Worm (Caenorhabditis elegans) whole organism, L3 larva: ENCODE data around the gene F25H9.6.

Experiments used
- R02D3.7 ChIP-seq: fragments of 150-350 bp; optimal IDR thresholded peaks from 2 replicates; lab custom pipeline; 2014; ENCODE audit warnings: missing biosample characterization, missing genetic modification characterization
- ZK546.5 ChIP-seq: sonication (generic microtip); optimal IDR thresholded peaks from 2 replicates; lab custom pipeline; 2017; ENCODE audit warnings: missing biosample characterization, missing genetic modification characterization
- aly-2 ChIP-seq: fragments of 150-350 bp; optimal IDR thresholded peaks from 2 replicates; lab custom pipeline; 2014; ENCODE audit warnings: missing biosample characterization, missing genetic modification characterization
- ama-1 ChIP-seq: fragments of 150-350 bp; optimal IDR thresholded peaks from 2 replicates; lab custom pipeline; 2018
- ceh-16 ChIP-seq: sonication (generic microtip); optimal IDR thresholded peaks from 2 replicates; lab custom pipeline; 2017; ENCODE audit warnings: missing biosample characterization, missing genetic modification characterization
- ceh-82 ChIP-seq: fragments of 150-350 bp; optimal IDR thresholded peaks from 2 replicates; lab custom pipeline; 2014; ENCODE audit warnings: missing biosample characterization, missing genetic modification characterization
- ceh-9 ChIP-seq: sonication (generic microtip); optimal IDR thresholded peaks from 2 replicates; lab custom pipeline; 2018; ENCODE audit warnings: missing biosample characterization, missing genetic modification characterization
- daf-12 ChIP-seq: fragments of 150-350 bp; optimal IDR thresholded peaks from 2 replicates; lab custom pipeline; 2014; ENCODE audit warnings: missing biosample characterization, missing genetic modification reagents, missing genetic modification characterization
- egl-5 ChIP-seq: fragments of 150-350 bp; optimal IDR thresholded peaks from 2 replicates; lab custom pipeline; 2017; ENCODE audit warnings: missing biosample characterization, missing genetic modification reagents, missing genetic modification characterization, inconsistent platforms
- elt-1 ChIP-seq: fragments of 150-350 bp; optimal IDR thresholded peaks from 2 replicates; lab custom pipeline; 2014; ENCODE audit warnings: missing biosample characterization, missing genetic modification characterization
- elt-3 ChIP-seq, 3 experiments: fragments of 150-350 bp in 1 of 3; sonication (generic microtip) in 2 of 3; optimal IDR thresholded peaks; 2 replicates in 2 of 3; 4 replicates in 1 of 3; lab custom pipeline; 2014 to 2017; ENCODE audit warnings: missing biosample characterization in 3 of 3, missing genetic modification characterization in 3 of 3
- fkh-2 ChIP-seq: fragments of 150-350 bp; optimal IDR thresholded peaks from 2 replicates; lab custom pipeline; 2014; ENCODE audit warnings: missing biosample characterization, missing genetic modification reagents, missing genetic modification characterization
- fos-1 ChIP-seq: fragments of 150-350 bp; optimal IDR thresholded peaks from 2 replicates; lab custom pipeline; 2014; ENCODE audit warnings: missing biosample characterization, missing genetic modification characterization
- hmg-11 ChIP-seq: sonication (generic microtip); optimal IDR thresholded peaks from 2 replicates; lab custom pipeline; 2016; ENCODE audit warnings: missing genetic modification characterization, missing compliant biosample characterization
- lin-15B ChIP-seq: fragments of 150-350 bp; optimal IDR thresholded peaks from 2 replicates; lab custom pipeline; 2014; ENCODE audit warnings: missing biosample characterization, missing genetic modification characterization
- mdl-1 ChIP-seq: fragments of 150-350 bp; optimal IDR thresholded peaks from 2 replicates; lab custom pipeline; 2014; ENCODE audit warnings: missing biosample characterization, missing genetic modification characterization
- nfya-1 ChIP-seq: sonication (generic microtip); optimal IDR thresholded peaks from 2 replicates; lab custom pipeline; 2017; ENCODE audit warnings: missing genetic modification characterization, mild to moderate bottlenecking, missing compliant biosample characterization, antibody characterized with exemption, moderate library complexity; ENCODE audit not compliant: insufficient read depth
- nhr-11 ChIP-seq: fragments of 150-350 bp; optimal IDR thresholded peaks from 2 replicates; lab custom pipeline; 2014; ENCODE audit warnings: missing biosample characterization, missing genetic modification characterization
- nhr-12 ChIP-seq: fragments of 150-350 bp; optimal IDR thresholded peaks from 2 replicates; lab custom pipeline; 2014; ENCODE audit warnings: missing biosample characterization, missing genetic modification characterization
- nhr-23 ChIP-seq: fragments of 150-350 bp; optimal IDR thresholded peaks from 2 replicates; lab custom pipeline; 2014; ENCODE audit warnings: missing biosample characterization, missing genetic modification reagents, missing genetic modification characterization
- nhr-237 ChIP-seq: fragments of 150-350 bp; optimal IDR thresholded peaks from 2 replicates; lab custom pipeline; 2014; ENCODE audit warnings: missing biosample characterization, missing genetic modification characterization
- nhr-25 ChIP-seq: sonication (generic microtip); optimal IDR thresholded peaks from 2 replicates; lab custom pipeline; 2017; ENCODE audit warnings: missing biosample characterization, missing genetic modification characterization
- nhr-28 ChIP-seq: fragments of 150-350 bp; optimal IDR thresholded peaks from 2 replicates; lab custom pipeline; 2014; ENCODE audit warnings: missing biosample characterization, missing genetic modification characterization
- nhr-43 ChIP-seq: sonication (generic microtip); optimal IDR thresholded peaks from 2 replicates; lab custom pipeline; 2016; ENCODE audit warnings: mild to moderate bottlenecking, missing genetic modification characterization, missing compliant biosample characterization; ENCODE audit not compliant: poor library complexity, severe bottlenecking
- nhr-67 ChIP-seq: fragments of 150-350 bp; optimal IDR thresholded peaks from 2 replicates; lab custom pipeline; 2014; ENCODE audit warnings: missing biosample characterization, missing genetic modification characterization
- nhr-77 ChIP-seq: fragments of 150-350 bp; optimal IDR thresholded peaks from 2 replicates; lab custom pipeline; 2014; ENCODE audit warnings: missing biosample characterization, missing genetic modification characterization
- pha-4 ChIP-seq: fragments of 150-350 bp; optimal IDR thresholded peaks from 2 replicates; lab custom pipeline; 2014; ENCODE audit warnings: missing biosample characterization, missing genetic modification reagents, missing genetic modification characterization
- pqm-1 ChIP-seq: fragments of 150-350 bp; optimal IDR thresholded peaks from 2 replicates; lab custom pipeline; 2017; ENCODE audit warnings: missing biosample characterization, missing genetic modification characterization, inconsistent platforms
- tbx-2 ChIP-seq: sonication (generic microtip); optimal IDR thresholded peaks from 2 replicates; lab custom pipeline; 2016; ENCODE audit warnings: mild to moderate bottlenecking, missing genetic modification characterization, missing compliant biosample characterization
- zag-1 ChIP-seq: fragments of 150-350 bp; optimal IDR thresholded peaks from 2 replicates; lab custom pipeline; 2014; ENCODE audit warnings: missing biosample characterization, missing genetic modification characterization
- ztf-11 ChIP-seq: fragments of 150-350 bp; optimal IDR thresholded peaks from 2 replicates; lab custom pipeline; 2014; ENCODE audit warnings: missing biosample characterization, missing genetic modification characterization
- ztf-4 ChIP-seq: fragments of 150-350 bp; optimal IDR thresholded peaks from 2 replicates; lab custom pipeline; 2014; ENCODE audit warnings: missing biosample characterization, missing genetic modification characterization

F25H9.6 gene

DNA sequence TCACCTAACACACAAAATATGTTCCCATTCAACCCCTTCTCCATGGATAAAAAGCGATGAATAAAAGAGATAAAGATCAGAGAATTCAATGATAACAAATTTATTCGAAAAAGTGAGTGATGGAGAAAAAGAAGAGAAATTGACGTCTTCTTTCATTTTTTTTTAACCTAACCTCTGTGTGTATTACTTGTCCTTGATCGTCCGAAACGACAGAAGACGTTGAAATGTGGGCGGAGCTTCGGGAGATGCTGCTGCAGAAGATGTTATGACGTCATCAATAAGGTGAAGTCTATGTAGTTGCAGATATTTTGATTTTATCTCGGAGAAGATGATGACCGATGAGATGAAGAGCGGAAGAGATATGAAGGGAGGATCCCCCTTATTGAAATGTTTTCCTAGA is 21.7 kb upstream of the F25H9.6 start, which contains the start of gene T10G3.3:
TSS of gene T10G3.3 (minus strand) at position 370 of the 400 bp plus-strand sequence.
- peak; percentile 69 for TF ChIP-seq nhr-25
- TF ChIP-seq ceh-9 (tag; lab: Kevin White, UChicago) = no peak
- TF ChIP-seq elt-1 (tag; lab: Kevin White, UChicago) = peak; percentile 90
- no peak for TF ChIP-seq hmg-11 (tag; lab: Kevin White, UChicago)
- no peak for TF ChIP-seq mdl-1
- peak; percentile 39 for TF ChIP-seq nhr-23 (tag; lab: Kevin White, UChicago)
- TF ChIP-seq daf-12 (tag; lab: Kevin White, UChicago) = no peak
- TF ChIP-seq ceh-82 (tag; lab: Kevin White, UChicago) = no peak
- TF ChIP-seq nhr-43 = peak; percentile 2

DNA sequence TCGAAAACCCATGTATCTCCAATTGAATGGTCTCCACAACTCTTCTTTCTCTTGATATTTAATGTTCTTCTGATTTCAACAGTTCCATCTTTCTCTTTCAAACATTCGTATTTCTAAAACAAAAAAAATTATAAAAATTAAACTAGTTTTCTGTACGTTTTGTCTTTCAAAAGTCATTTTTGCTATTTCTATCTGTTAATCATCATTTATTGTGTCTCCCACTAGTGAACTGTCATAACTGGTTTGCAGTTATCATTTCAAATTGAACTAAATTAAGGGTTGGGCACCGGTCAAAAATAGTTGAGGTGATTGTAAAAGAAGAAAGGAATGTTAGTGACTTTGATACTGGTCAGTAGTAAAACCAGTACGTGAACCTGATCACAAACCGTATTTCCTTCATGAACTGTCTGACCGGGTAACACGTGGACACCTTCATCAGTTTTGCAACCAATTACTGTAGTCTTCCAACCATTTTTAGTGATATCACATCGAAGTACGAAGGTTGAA is 20.2 kb upstream of the F25H9.6 start:
- TF ChIP-seq elt-3 (tag; optimal IDR thresholded peaks at IDR 0.05; lab: Kevin White, UChicago) = peak in 1 of 3 experiments; percentile 30
- TF ChIP-seq elt-1 (tag; lab: Kevin White, UChicago) = no peak

- TF ChIP-seq ztf-4 (tag; lab: Kevin White, UChicago) = no peak
Observed at ce11 chrV:13485732-13486131, 17.6 kb upstream of the F25H9.6 start.

ce11 chrV:13484339-13484738 is 16.2 kb upstream of the F25H9.6 start, which contains the start of gene T10G3.4:
Gene T10G3.4 (minus strand): TSS chrV:13484439.
- no peak for TF ChIP-seq nhr-77 (tag; lab: Kevin White, UChicago)
- TF ChIP-seq nhr-28 (tag; lab: Kevin White, UChicago) = no peak
- TF ChIP-seq nhr-237 (tag; lab: Kevin White, UChicago) = no peak
- TF ChIP-seq fos-1 (tag; lab: Kevin White, UChicago) = no peak
- no peak for TF ChIP-seq zag-1
- no peak for TF ChIP-seq nhr-67 (tag; lab: Kevin White, UChicago)
- no peak for TF ChIP-seq tbx-2
- no peak for TF ChIP-seq daf-12 (tag; lab: Kevin White, UChicago)
- TF ChIP-seq, all 47 proteins: peak for 0

ce11 chrV:13479766-13480165 is 11.6 kb upstream of the F25H9.6 start, which contains the start of gene T10G3.2:
Gene T10G3.2 (minus strand): TSS chrV:13479866.
- TF ChIP-seq ZK546.5 (tag; lab: Kevin White, UChicago) (no peak), pqm-1 (no peak), ceh-9 (tag; lab: Kevin White, UChicago) (no peak), lin-15B (no peak), mdl-1 (no peak), ztf-11 (tag; lab: Kevin White, UChicago) (no peak), ceh-16 (tag; lab: Kevin White, UChicago) (no peak), nhr-25 (no peak), hmg-11 (tag; lab: Kevin White, UChicago) (no peak), nhr-12 (tag; lab: Kevin White, UChicago) (no peak), ama-1 (lab: Kevin White, UChicago) (no peak), aly-2 (tag; lab: Kevin White, UChicago) (no peak), fkh-2 (tag; lab: Kevin White, UChicago) (no peak), egl-5 (tag; lab: Kevin White, UChicago) (no peak), R02D3.7 (tag; lab: Kevin White, UChicago) (no peak), nhr-11 (tag; lab: Kevin White, UChicago) (no peak), nfya-1 (no peak), nhr-28 (tag; lab: Kevin White, UChicago) (no peak), zag-1 (no peak), pha-4 (tag; lab: Kevin White, UChicago) (no peak)
- TF ChIP-seq, all 47 proteins: peak for 0

DNA sequence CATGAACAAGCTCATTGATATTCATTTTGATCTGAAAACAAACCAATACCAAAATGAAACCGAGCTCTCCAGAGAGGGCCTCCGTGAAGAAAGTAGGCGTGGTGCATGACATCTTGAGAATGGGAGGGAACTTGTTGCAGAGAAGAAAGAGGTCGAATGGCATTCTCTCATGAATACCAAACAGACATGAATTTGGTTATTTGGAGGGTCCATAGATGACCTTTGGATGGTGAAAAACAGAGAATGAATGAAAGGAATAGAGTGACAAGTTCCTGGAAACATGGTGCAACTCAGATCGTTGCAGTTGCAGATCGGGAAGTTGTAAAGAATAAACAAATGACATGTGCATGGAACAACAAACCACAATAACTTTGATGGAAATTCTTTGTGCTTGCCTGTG is 8.2 kb upstream of the F25H9.6 start, which contains the start of gene T10G3.8:
TSS of gene T10G3.8 (minus strand) at position 101 of the 400 bp plus-strand sequence.
- TF ChIP-seq ceh-9 (tag; lab: Kevin White, UChicago) = no peak
- TF ChIP-seq elt-1 (tag; lab: Kevin White, UChicago) = no peak
